Fruit fly (Drosophila melanogaster) whole organism, prepupa: ENCODE measurements around the gene CG15369.

Source experiments
- CG11294 ChIP-seq: fragments of 200-800 bp; sonication (Bioruptor generic); IDR thresholded peaks from 2 replicates; pipeline ENCODE4 v1.3.6; 2022; ENCODE audit warnings: missing biosample characterization, missing genetic modification characterization
- CG6276 ChIP-seq: fragments of 200-800 bp; sonication (Bioruptor generic); optimal IDR thresholded peaks from 2 replicates; lab custom pipeline; 2017; ENCODE audit warnings: missing biosample characterization, mild to moderate bottlenecking, missing genetic modification characterization
- CG9139 ChIP-seq: fragments of 200-800 bp; sonication (Bioruptor generic); optimal IDR thresholded peaks from 3 replicates; lab custom pipeline; 2017; ENCODE audit warnings: missing biosample characterization, mild to moderate bottlenecking, missing genetic modification characterization
- Lpt ChIP-seq: fragments of 200-800 bp; sonication (Bioruptor generic); optimal IDR thresholded peaks from 3 replicates; lab custom pipeline; 2016; ENCODE audit warnings: missing biosample characterization, missing genetic modification characterization
- Sox102F ChIP-seq: fragments of 200-800 bp; sonication (Bioruptor generic); optimal IDR thresholded peaks from 2 replicates; lab custom pipeline; 2016; ENCODE audit warnings: missing biosample characterization, mild to moderate bottlenecking, missing genetic modification characterization
- dac ChIP-seq: fragments of 200-800 bp; sonication (Bioruptor generic); optimal IDR thresholded peaks from 2 replicates; lab custom pipeline; 2017; ENCODE audit warnings: missing biosample characterization, mild to moderate bottlenecking, missing genetic modification characterization

- TF ChIP-seq Sox102F: no peak
- no peak for TF ChIP-seq CG9139 (GFP tag; lab: Kevin White, UChicago)
- no peak for TF ChIP-seq CG6276 (GFP tag; lab: Kevin White, UChicago)
- TF ChIP-seq dac (GFP tag; lab: Kevin White, UChicago): no peak
- TF ChIP-seq CG11294 (GFP tag; lab: Robert Waterston, UW): no peak
- no peak for TF ChIP-seq Lpt
These were observed 16.4 kb upstream of the CG15369 start for dm6 chrX:9200234-9200633.
